Fruit fly (Drosophila melanogaster) whole organism, embryonic: ENCODE results near the gene Dmtn.

Experiments
- CG10147 ChIP-seq: fragments of 200-800 bp; sonication (Bioruptor generic); optimal IDR thresholded peaks from 2 replicates; lab custom pipeline; 2019; ENCODE audit warnings: missing biosample characterization, mild to moderate bottlenecking, missing genetic modification characterization, moderate library complexity
- CG11695 ChIP-seq: fragments of 200-800 bp; sonication (Bioruptor generic); IDR thresholded peaks from 3 replicates; pipeline ENCODE4 v1.3.6; 2022; ENCODE audit warnings: missing biosample characterization, missing genetic modification characterization
- CG13287 ChIP-seq: fragments of 200-800 bp; sonication (Bioruptor generic); IDR thresholded peaks from 2 replicates; pipeline ENCODE4 v1.3.6; 2022; ENCODE audit warnings: missing biosample characterization, missing genetic modification characterization; ENCODE audit not compliant: partially characterized antibody
- CG13296 ChIP-seq: fragments of 200-800 bp; sonication (Bioruptor generic); optimal IDR thresholded peaks from 3 replicates; lab custom pipeline; 2018; ENCODE audit warnings: missing biosample characterization, mild to moderate bottlenecking, missing genetic modification characterization
- CG15011 ChIP-seq: fragments of 200-800 bp; sonication (Bioruptor generic); optimal IDR thresholded peaks from 3 replicates; lab custom pipeline; 2018; ENCODE audit warnings: missing biosample characterization, mild to moderate bottlenecking, missing genetic modification characterization
- CG1602 ChIP-seq: fragments of 200-800 bp; sonication (Bioruptor generic); optimal IDR thresholded peaks from 3 replicates; lab custom pipeline; 2016; ENCODE audit warnings: missing biosample characterization, missing genetic modification characterization
- CG1647 ChIP-seq: fragments of 200-800 bp; sonication (Bioruptor generic); optimal IDR thresholded peaks from 3 replicates; lab custom pipeline; 2016; ENCODE audit warnings: missing biosample characterization, missing genetic modification characterization
- CG17186 ChIP-seq: fragments of 200-800 bp; sonication (Bioruptor generic); optimal IDR thresholded peaks from 3 replicates; lab custom pipeline; 2017; ENCODE audit warnings: missing biosample characterization, missing genetic modification reagents, missing genetic modification characterization
- CG17385 ChIP-seq: fragments of 200-800 bp; sonication (Bioruptor generic); optimal IDR thresholded peaks from 3 replicates; lab custom pipeline; 2018; ENCODE audit warnings: missing biosample characterization, mild to moderate bottlenecking, missing genetic modification characterization
- CG17829 ChIP-seq: fragments of 200-800 bp; optimal IDR thresholded peaks from 2 replicates; lab custom pipeline; 2019; ENCODE audit warnings: missing biosample characterization, mild to moderate bottlenecking, missing genetic modification characterization, moderate library complexity
- CG2129 ChIP-seq: fragments of 200-800 bp; sonication (Bioruptor generic); IDR thresholded peaks from 2 replicates; pipeline ENCODE4 v1.3.6; 2022; ENCODE audit warnings: missing biosample characterization, missing genetic modification characterization; ENCODE audit not compliant: partially characterized antibody
- CG2199 ChIP-seq: fragments of 200-800 bp; sonication (Bioruptor generic); IDR thresholded peaks from 3 replicates; pipeline ENCODE4 v1.3.6; 2022; ENCODE audit warnings: missing biosample characterization, missing genetic modification characterization
- CG4404 ChIP-seq: fragments of 200-800 bp; sonication (Bioruptor generic); IDR thresholded peaks from 2 replicates; pipeline ENCODE4 v1.3.6; 2022; ENCODE audit warnings: missing biosample characterization, missing genetic modification characterization
- CG4424 ChIP-seq: fragments of 200-800 bp; sonication (Bioruptor generic); optimal IDR thresholded peaks from 3 replicates; lab custom pipeline; 2016; ENCODE audit warnings: missing biosample characterization, missing genetic modification characterization
- CG4707 ChIP-seq: fragments of 200-800 bp; sonication (Bioruptor generic); optimal IDR thresholded peaks from 2 replicates; lab custom pipeline; 2018; ENCODE audit warnings: missing biosample characterization, mild to moderate bottlenecking, missing genetic modification characterization, moderate library complexity
- CG4854 ChIP-seq: fragments of 200-800 bp; sonication (Bioruptor generic); optimal IDR thresholded peaks from 2 replicates; lab custom pipeline; 2016; ENCODE audit warnings: missing biosample characterization, missing genetic modification characterization, inconsistent platforms
- CG6683 ChIP-seq: fragments of 200-800 bp; sonication (Bioruptor generic); optimal IDR thresholded peaks from 2 replicates; lab custom pipeline; 2017; ENCODE audit warnings: missing biosample characterization, mild to moderate bottlenecking, missing genetic modification characterization, missing genetic modification reagents
- CG6765 ChIP-seq: fragments of 200-800 bp; sonication (Bioruptor generic); optimal IDR thresholded peaks from 3 replicates; lab custom pipeline; 2017; ENCODE audit warnings: missing biosample characterization, mild to moderate bottlenecking, missing genetic modification characterization
- CG6791 ChIP-seq: fragments of 200-800 bp; sonication (Bioruptor generic); IDR thresholded peaks from 3 replicates; pipeline ENCODE4 v1.3.6; 2022; ENCODE audit warnings: missing biosample characterization, missing genetic modification characterization; ENCODE audit not compliant: partially characterized antibody
- CG7963 ChIP-seq: fragments of 200-800 bp; sonication (Bioruptor generic); IDR thresholded peaks from 3 replicates; pipeline ENCODE4 v1.3.6; 2022; ENCODE audit warnings: missing biosample characterization, missing genetic modification characterization; ENCODE audit not compliant: partially characterized antibody
- CG7987 ChIP-seq: fragments of 200-800 bp; sonication (Bioruptor generic); optimal IDR thresholded peaks from 2 replicates; lab custom pipeline; 2018; ENCODE audit warnings: missing biosample characterization, mild to moderate bottlenecking, missing genetic modification characterization, moderate library complexity
- Elba2 ChIP-seq: fragments of 200-800 bp; sonication (Bioruptor generic); optimal IDR thresholded peaks from 3 replicates; lab custom pipeline; 2016; ENCODE audit warnings: missing biosample characterization, missing genetic modification characterization
- HLH4C ChIP-seq: fragments of 200-800 bp; sonication (Bioruptor generic); IDR thresholded peaks from 3 replicates; pipeline ENCODE4 v1.3.6; 2022; ENCODE audit warnings: missing biosample characterization, missing genetic modification characterization; ENCODE audit not compliant: partially characterized antibody
- Hand ChIP-seq: fragments of 200-800 bp; sonication (Bioruptor generic); optimal IDR thresholded peaks from 2 replicates; lab custom pipeline; 2017; ENCODE audit warnings: mild to moderate bottlenecking, missing biosample characterization, missing genetic modification reagents, missing genetic modification characterization
- Hr51 ChIP-seq, 2 experiments: fragments of 200-800 bp; sonication (Bioruptor generic); optimal IDR thresholded peaks; 2 replicates in 1 of 2; 3 replicates in 1 of 2; lab custom pipeline; 2016 to 2018; ENCODE audit warnings: missing biosample characterization in 2 of 2, missing genetic modification characterization in 2 of 2, mild to moderate bottlenecking in 1 of 2, moderate library complexity in 1 of 2
- Oaz ChIP-seq: fragments of 200-800 bp; sonication (Bioruptor generic); IDR thresholded peaks from 2 replicates; pipeline ENCODE4 v1.3.6; 2022; ENCODE audit warnings: missing biosample characterization, missing genetic modification characterization
- Optix ChIP-seq: fragments of 200-800 bp; sonication (Bioruptor generic); IDR thresholded peaks from 3 replicates; pipeline ENCODE4 v1.3.6; 2022; ENCODE audit warnings: missing biosample characterization, missing genetic modification characterization
- Sox100B ChIP-seq: fragments of 200-800 bp; sonication (Bioruptor generic); optimal IDR thresholded peaks from 3 replicates; lab custom pipeline; 2018; ENCODE audit warnings: missing biosample characterization, mild to moderate bottlenecking, missing genetic modification characterization
- TFAM ChIP-seq: fragments of 200-800 bp; sonication (Bioruptor generic); optimal IDR thresholded peaks from 2 replicates; lab custom pipeline; 2017; ENCODE audit warnings: missing biosample characterization, missing genetic modification characterization, inconsistent platforms
- Xbp1 ChIP-seq: fragments of 200-800 bp; sonication (Bioruptor generic); optimal IDR thresholded peaks from 3 replicates; lab custom pipeline; 2016; ENCODE audit warnings: missing biosample characterization, mild to moderate bottlenecking, missing genetic modification characterization
- Xrp1 ChIP-seq: fragments of 200-800 bp; sonication (Bioruptor generic); IDR thresholded peaks from 2 replicates; pipeline ENCODE4 v1.3.6; 2022; ENCODE audit warnings: missing biosample characterization, missing genetic modification characterization
- cad ChIP-seq: fragments of >200 bp; optimal IDR thresholded peaks from 2 replicates; lab custom pipeline; 2017; ENCODE audit warnings: missing biosample characterization, missing genetic modification characterization
- dimm ChIP-seq: fragments of 200-800 bp; sonication (Bioruptor generic); IDR thresholded peaks from 2 replicates; pipeline ENCODE4 v1.3.6; 2022; ENCODE audit warnings: missing biosample characterization, missing genetic modification characterization
- dm ChIP-seq: fragments of 200-800 bp; sonication (Bioruptor generic); optimal IDR thresholded peaks from 3 replicates; lab custom pipeline; 2016; ENCODE audit warnings: missing biosample characterization, missing genetic modification characterization
- dysf ChIP-seq: fragments of 200-800 bp; sonication (Bioruptor generic); IDR thresholded peaks from 3 replicates; pipeline ENCODE4 v1.3.6; 2022; ENCODE audit warnings: missing biosample characterization, missing genetic modification characterization
- fd3F ChIP-seq: fragments of 200-800 bp; sonication (Bioruptor generic); optimal IDR thresholded peaks from 2 replicates; lab custom pipeline; 2018; ENCODE audit warnings: missing biosample characterization, mild to moderate bottlenecking, missing genetic modification characterization, moderate library complexity
- gfzf ChIP-seq: fragments of 200-800 bp; sonication (Bioruptor generic); optimal IDR thresholded peaks from 2 replicates; lab custom pipeline; 2016; ENCODE audit warnings: missing biosample characterization, mild to moderate bottlenecking, missing genetic modification characterization, moderate library complexity
- h ChIP-seq: fragments of >200 bp; optimal IDR thresholded peaks from 2 replicates; lab custom pipeline; 2017
- nom ChIP-seq: fragments of 200-800 bp; sonication (Bioruptor generic); optimal IDR thresholded peaks from 2 replicates; lab custom pipeline; 2017; ENCODE audit warnings: missing biosample characterization, missing genetic modification characterization, mild to moderate bottlenecking, moderate library complexity, missing genetic modification reagents
- pzg ChIP-seq: fragments of 200-800 bp; sonication (Bioruptor generic); optimal IDR thresholded peaks from 3 replicates; lab custom pipeline; 2018; ENCODE audit warnings: missing biosample characterization, mild to moderate bottlenecking, missing genetic modification characterization, moderate library complexity
- ranshi ChIP-seq: fragments of 200-800 bp; sonication (Bioruptor generic); IDR thresholded peaks from 2 replicates; pipeline ENCODE4 v1.3.6; 2022; ENCODE audit warnings: missing biosample characterization, missing genetic modification characterization
- scrt ChIP-seq: fragments of 200-800 bp; sonication (Bioruptor generic); optimal IDR thresholded peaks from 2 replicates; lab custom pipeline; 2018; ENCODE audit warnings: missing biosample characterization, mild to moderate bottlenecking, missing genetic modification characterization, moderate library complexity
- sd ChIP-seq: fragments of 200-800 bp; sonication (Bioruptor generic); optimal IDR thresholded peaks from 3 replicates; lab custom pipeline; 2018; ENCODE audit warnings: missing biosample characterization, mild to moderate bottlenecking, missing genetic modification characterization, moderate library complexity
- slbo ChIP-seq: fragments of 200-800 bp; sonication (Bioruptor generic); IDR thresholded peaks from 2 replicates; pipeline ENCODE4 v1.3.6; 2022; ENCODE audit warnings: missing biosample characterization, missing genetic modification characterization
- so ChIP-seq: fragments of 200-800 bp; sonication (Bioruptor generic); IDR thresholded peaks from 3 replicates; pipeline ENCODE4 v1.3.6; 2022; ENCODE audit warnings: missing biosample characterization, missing genetic modification characterization
- ssp ChIP-seq: fragments of 200-800 bp; sonication (Bioruptor generic); IDR thresholded peaks from 2 replicates; pipeline ENCODE4 v1.3.6; 2022; ENCODE audit warnings: missing biosample characterization, missing genetic modification characterization
- tna ChIP-seq: fragments of 200-800 bp; sonication (Bioruptor generic); IDR thresholded peaks from 2 replicates; pipeline ENCODE4 v1.3.6; 2022; ENCODE audit warnings: missing biosample characterization, missing genetic modification characterization; ENCODE audit not compliant: partially characterized antibody
- vvl ChIP-seq: fragments of 200-800 bp; sonication (Bioruptor generic); IDR thresholded peaks from 2 replicates; pipeline ENCODE4 v1.3.6; 2022; ENCODE audit warnings: missing biosample characterization, missing genetic modification characterization

Dmtn gene

DNA sequence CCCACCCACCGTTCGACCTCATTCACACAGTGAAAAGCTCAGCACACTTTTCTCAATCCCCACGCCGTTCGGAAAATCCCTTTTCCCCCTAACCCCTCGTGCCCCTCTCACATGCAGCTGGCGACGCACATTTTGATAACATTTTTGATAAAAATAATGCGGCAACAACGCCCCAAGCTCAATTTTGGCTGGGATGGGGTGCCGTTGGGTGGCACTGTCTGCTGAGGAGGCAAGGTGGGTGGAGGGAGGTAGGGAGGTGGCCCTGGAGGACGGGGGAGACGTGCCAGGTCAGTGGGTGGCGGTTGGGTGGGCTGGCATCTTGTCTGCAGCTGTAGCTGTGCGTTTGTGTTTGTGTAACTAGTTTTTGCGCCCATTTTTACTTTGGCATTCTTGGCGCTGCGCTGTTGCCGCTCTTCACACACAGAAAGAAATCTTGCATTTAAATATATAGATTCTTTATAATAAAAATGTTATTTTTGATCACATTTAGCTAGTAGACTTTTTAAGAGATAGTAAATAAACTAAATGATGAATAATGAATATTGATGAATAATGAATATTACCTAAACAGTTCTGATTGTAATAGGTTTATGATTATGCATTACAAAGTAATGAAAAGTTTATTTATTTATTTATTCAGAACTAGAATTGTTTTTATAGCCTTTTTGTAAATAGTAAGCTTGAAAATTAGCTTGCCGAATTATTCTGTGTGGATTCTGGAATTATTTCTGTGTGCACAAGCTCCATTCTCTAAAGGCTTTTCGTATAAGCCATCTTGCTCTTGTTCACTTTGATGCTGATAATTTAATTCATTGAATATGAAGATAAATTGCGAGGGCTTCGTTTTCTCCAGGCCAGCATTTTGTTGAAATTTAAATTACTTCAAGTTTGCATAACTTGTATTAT, 9.0 kb upstream of the Dmtn start (continued):
- no peak for TF ChIP-seq CG13287
- TF ChIP-seq gfzf (GFP tag; lab: Kevin White, UChicago) = no peak
- 0 out of 2 replicates have a peak, but pooled peaks have one; percentile 13 for TF ChIP-seq ssp
- TF ChIP-seq Hand (GFP tag; lab: Kevin White, UChicago) = peak; percentile 25
- no peak for TF ChIP-seq fd3F (GFP tag; lab: Kevin White, UChicago)
- TF ChIP-seq cad (GFP tag; lab: Kevin White, UChicago) = no peak
- TF ChIP-seq sd (tag; lab: Kevin White, UChicago) = peak; percentile 61
- TF ChIP-seq Hr51 (GFP tag; optimal IDR thresholded peaks at IDR 0.05; lab: Kevin White, UChicago) = peak in 1 of 2 experiments; percentile 62
- no peak for TF ChIP-seq Xrp1 (GFP tag; lab: Robert Waterston, UW)
- TF ChIP-seq ranshi (GFP tag; lab: Robert Waterston, UW) = 0 out of 2 replicates have a peak, but pooled peaks have one; percentile 5
- TF ChIP-seq HLH4C = no peak
- peak; percentile 39 for TF ChIP-seq Sox100B (GFP tag; lab: Kevin White, UChicago)
- no peak for TF ChIP-seq tna
- no peak for TF ChIP-seq nom
- no peak for TF ChIP-seq CG4854 (GFP tag; lab: Kevin White, UChicago)
- no peak for TF ChIP-seq CG7963
- TF ChIP-seq Elba2 (GFP tag; lab: Kevin White, UChicago) = no peak
- TF ChIP-seq CG17186 (GFP tag; lab: Kevin White, UChicago) = no peak
- no peak for TF ChIP-seq scrt (GFP tag; lab: Kevin White, UChicago)
- no peak for TF ChIP-seq CG17829 (tag; lab: Kevin White, UChicago)
- TF ChIP-seq CG4424 = peak; percentile 39
- TF ChIP-seq CG4707 (GFP tag; lab: Kevin White, UChicago) = no peak
- no peak for TF ChIP-seq CG4404 (GFP tag; lab: Robert Waterston, UW)
- no peak for TF ChIP-seq CG1647 (GFP tag; lab: Kevin White, UChicago)
- TF ChIP-seq dysf = peak; percentile 28; the same call in 1 of the 3 replicates
- peak; percentile 34 for TF ChIP-seq Xbp1 (GFP tag; lab: Kevin White, UChicago)
- no peak for TF ChIP-seq h (lab: Kevin White, UChicago)
- TF ChIP-seq CG13296 = peak; percentile 28
- TF ChIP-seq dimm (GFP tag; lab: Robert Waterston, UW) = no peak
- no peak for TF ChIP-seq Oaz (GFP tag; lab: Robert Waterston, UW)
- TF ChIP-seq CG2129 (GFP tag; lab: Robert Waterston, UW) = no peak
- TF ChIP-seq CG2199 = 0 out of 3 replicates have a peak, but pooled peaks have one; percentile 68
- TF ChIP-seq CG15011 = no peak
- no peak for TF ChIP-seq Optix (GFP tag; lab: Robert Waterston, UW)
- peak; percentile 30 for TF ChIP-seq CG10147 (GFP tag; lab: Kevin White, UChicago)
- no peak for TF ChIP-seq CG6683 (GFP tag; lab: Kevin White, UChicago)
- no peak for TF ChIP-seq pzg
- 0 out of 3 replicates have a peak, but pooled peaks have one; percentile 40 for TF ChIP-seq CG11695 (GFP tag; lab: Robert Waterston, UW)
- TF ChIP-seq CG6791 (GFP tag; lab: Robert Waterston, UW) = no peak
- peak; percentile 21 for TF ChIP-seq CG7987
- TF ChIP-seq TFAM (GFP tag; lab: Kevin White, UChicago) = no peak
- TF ChIP-seq so = no peak
- peak; percentile 13 for TF ChIP-seq CG1602 (GFP tag; lab: Kevin White, UChicago)
- TF ChIP-seq CG17385 (GFP tag; lab: Kevin White, UChicago) = peak; percentile 55
- no peak for TF ChIP-seq dm (GFP tag; lab: Kevin White, UChicago)
- no peak for TF ChIP-seq CG6765 (GFP tag; lab: Kevin White, UChicago)
- peak; percentile 35; the same call in 1 of the 2 replicates for TF ChIP-seq vvl (GFP tag; lab: Robert Waterston, UW)
- TF ChIP-seq slbo = 0 out of 2 replicates have a peak, but pooled peaks have one; percentile 42
